Worm (Caenorhabditis elegans) whole organism, L4/young adult: ENCODE results near the gene timm-17B.1.
A peak's percentile ranks its signal among the peaks of the same experiment; 100 is the strongest.

Experiments
- W03F9.2 ChIP-seq: fragments of 150-350 bp; optimal IDR thresholded peaks from 2 replicates; lab custom pipeline; 2014; ENCODE audit warnings: missing biosample characterization, missing genetic modification characterization
- dao-5 ChIP-seq: sonication (generic microtip); optimal IDR thresholded peaks from 2 replicates; lab custom pipeline; 2016; ENCODE audit warnings: missing genotype, missing genetic modification characterization, moderate library complexity, missing compliant biosample characterization
- him-1 ChIP-seq: sonication (generic microtip); optimal IDR thresholded peaks from 2 replicates; lab custom pipeline; 2016; ENCODE audit warnings: missing genotype, missing genetic modification reagents, missing genetic modification characterization, missing compliant biosample characterization

timm-17B.1 gene

DNA sequence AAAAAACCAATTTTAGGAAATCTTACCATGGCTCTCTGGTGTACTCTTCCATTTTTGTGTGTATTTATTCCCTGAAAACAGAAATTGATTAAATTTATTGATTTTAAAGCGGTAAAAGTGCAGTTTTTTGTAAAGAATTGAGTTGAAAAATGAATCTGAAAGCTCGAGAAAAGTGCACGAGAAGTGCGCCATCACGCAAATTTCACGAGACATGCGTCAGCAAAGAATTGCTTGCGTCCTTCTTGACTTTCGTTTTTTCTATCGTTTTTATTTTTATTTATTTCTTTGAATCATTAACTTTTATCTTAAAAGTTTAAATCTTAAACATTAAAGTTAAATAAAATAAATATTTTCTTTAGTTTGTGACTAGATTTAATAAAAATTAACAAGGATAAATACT, at the start of gene timm-17B.1:
Gene timm-17B.1 (minus strand): TSS at position 71 of the 400 bp plus-strand sequence.
- TF ChIP-seq W03F9.2 (tag; lab: Kevin White, UChicago): peak; percentile 96
- TF ChIP-seq him-1 (tag; lab: Kevin White, UChicago): peak; percentile 10
- no peak for TF ChIP-seq dao-5

DNA sequence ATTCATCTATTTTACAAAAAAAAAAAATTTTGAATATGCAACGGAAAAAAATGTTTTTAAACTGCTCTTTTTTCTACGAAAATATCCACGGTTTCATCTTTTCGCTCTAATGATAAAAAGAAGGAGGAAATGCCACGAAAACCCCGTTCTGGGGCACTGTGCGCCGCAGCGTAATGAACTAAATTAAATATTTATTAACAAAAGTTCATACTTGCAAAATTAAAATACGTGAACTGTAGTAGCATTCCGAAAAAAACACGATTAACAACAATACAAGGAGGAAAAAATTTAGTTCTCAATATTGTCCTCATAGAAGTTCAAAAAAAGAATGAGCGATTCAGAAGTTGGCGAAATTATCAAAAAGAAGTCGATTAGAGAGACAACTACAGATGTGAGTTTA, 44.2 kb upstream of the timm-17B.1 start, which contains the start of gene R11E3.1:
Gene R11E3.1 (plus strand): TSS at position 301 of the 400 bp plus-strand sequence.
- TF ChIP-seq dao-5: no peak
- TF ChIP-seq him-1 (tag; lab: Kevin White, UChicago): no peak
- TF ChIP-seq W03F9.2 (tag; lab: Kevin White, UChicago): no peak

DNA sequence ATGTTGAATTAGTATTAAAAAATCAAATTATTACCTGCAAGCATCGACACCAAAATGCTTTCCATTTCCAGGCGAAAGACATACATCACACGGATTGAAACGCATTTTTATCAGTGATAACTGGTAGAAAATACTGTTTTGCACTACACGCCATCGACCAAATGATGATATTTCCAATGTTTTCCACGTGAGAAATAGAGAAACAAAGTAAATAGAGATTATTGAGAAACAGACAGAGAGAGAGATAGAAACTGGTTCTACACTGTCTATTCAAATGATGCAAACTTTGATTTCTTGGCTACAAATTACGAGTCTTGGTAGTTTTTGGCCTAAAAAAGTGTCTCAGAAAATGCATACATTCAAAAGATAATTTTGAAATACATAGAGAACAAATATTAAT, 43.0 kb upstream of the timm-17B.1 start, which contains the start of gene nhr-104:
Gene nhr-104 (minus strand): TSS at position 361 of the 400 bp plus-strand sequence.
- TF ChIP-seq him-1 (tag; lab: Kevin White, UChicago): no peak
- TF ChIP-seq dao-5: no peak
- TF ChIP-seq W03F9.2 (tag; lab: Kevin White, UChicago): no peak

DNA sequence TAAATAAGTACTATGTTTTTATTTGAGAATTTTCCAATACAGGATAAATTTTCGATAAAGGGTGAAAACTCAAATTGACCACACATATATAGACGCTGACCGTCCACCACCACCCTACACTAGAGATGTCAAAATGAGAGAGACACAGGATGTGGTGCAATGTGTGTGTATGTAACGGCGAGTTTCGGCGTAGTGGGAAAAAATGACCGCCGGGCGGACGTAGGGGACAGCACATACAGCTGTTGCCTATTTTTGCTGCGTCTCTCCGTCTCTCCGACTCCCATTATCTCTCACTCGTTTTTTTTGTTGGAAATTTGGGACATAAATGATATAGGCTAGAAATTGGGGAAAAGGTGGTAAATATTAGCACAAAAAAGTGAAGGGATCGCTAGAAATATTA, 35.8 kb upstream of the timm-17B.1 start:
- no peak for TF ChIP-seq him-1 (tag; lab: Kevin White, UChicago)
- TF ChIP-seq dao-5: no peak
- no peak for TF ChIP-seq W03F9.2 (tag; lab: Kevin White, UChicago)

DNA sequence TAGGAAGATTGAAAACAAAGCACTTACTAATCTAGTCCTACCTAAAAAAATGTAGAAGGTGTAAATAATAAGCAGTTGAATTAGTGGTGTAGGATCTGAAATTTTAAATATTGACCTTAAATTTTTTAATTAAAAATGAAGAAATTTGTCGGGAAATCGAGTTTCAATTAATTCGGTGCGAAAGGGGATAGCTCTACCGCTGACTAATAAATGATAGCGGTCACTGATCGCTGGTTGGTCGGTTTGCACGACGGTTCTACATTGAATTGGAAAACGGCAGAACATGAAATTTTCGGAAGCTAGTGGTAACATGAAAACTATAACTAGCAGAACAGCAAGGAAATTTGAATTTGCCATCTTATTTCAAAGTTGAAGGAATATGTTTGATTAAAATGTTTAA, 34.8 kb upstream of the timm-17B.1 start, which contains the start of gene set-15:
Gene set-15 (minus strand): TSS at position 101 of the 400 bp plus-strand sequence.
- TF ChIP-seq dao-5 (no peak), him-1 (tag; lab: Kevin White, UChicago) (no peak), W03F9.2 (tag; lab: Kevin White, UChicago) (no peak)

DNA sequence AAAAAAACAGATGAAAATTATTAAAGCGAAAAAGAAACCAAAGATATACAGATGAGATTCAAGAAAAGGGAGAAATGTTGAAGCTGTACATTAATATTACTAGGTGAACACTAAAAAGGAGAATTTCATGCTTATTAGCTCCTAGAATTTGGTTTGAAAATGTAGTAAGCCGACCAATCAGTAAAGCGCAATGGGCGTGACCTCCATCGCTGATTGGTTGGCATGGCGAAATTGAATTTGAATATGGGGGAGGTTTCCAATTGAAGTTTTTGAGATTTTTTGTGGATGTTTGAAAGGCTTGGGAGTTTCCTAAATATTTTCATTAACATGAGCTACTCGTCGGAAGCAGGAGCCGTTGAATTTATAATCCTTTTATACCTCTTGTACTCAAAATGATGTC, 31.2 kb upstream of the timm-17B.1 start:
- no peak for TF ChIP-seq dao-5
- TF ChIP-seq W03F9.2 (tag; lab: Kevin White, UChicago): no peak
- no peak for TF ChIP-seq him-1 (tag; lab: Kevin White, UChicago)

DNA sequence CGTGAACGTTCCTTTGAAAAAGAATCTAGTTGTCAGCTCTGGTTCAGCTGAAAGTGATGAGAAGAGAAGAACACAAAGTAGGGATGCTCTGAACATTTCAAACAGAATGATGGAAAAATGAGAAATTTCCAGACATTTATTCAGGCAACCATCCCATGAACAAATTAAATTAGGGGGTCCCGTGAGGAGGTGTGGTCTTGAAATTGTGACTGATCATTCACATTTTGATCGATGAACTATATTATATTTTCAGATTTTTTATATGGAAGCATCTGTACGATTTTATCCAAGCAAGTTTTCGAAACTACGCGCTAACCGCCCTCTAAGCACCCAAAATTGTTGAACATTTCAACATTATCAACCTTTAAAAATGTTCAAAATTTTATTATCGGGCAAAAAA, 30.7 kb upstream of the timm-17B.1 start, which contains the start of gene R11E3.19:
Gene R11E3.19 (minus strand): TSS at position 101 of the 400 bp plus-strand sequence.
- TF ChIP-seq W03F9.2 (tag; lab: Kevin White, UChicago): no peak
- TF ChIP-seq dao-5: no peak
- no peak for TF ChIP-seq him-1 (tag; lab: Kevin White, UChicago)

DNA sequence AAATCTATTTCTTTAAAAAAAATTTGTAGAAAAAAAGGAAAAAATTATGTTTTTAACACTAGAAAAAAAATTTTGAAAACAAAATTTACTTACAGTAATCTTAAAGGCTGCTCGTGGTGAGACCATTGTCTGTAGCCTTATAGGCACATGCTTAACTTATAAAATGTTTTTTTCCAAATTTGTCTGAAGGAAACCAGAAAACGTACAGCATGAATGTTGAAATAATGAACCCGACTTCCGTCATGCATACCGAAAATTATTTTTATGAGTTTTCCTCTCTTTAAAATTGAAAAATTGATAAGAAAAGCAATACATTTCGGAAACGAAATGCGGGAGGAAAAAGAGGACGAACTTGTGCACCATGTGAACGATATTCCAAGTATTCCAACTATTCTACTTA, 26.5 kb upstream of the timm-17B.1 start, which contains the start of gene R11E3.2:
Gene R11E3.2 (plus strand): TSS at position 301 of the 400 bp plus-strand sequence.
- TF ChIP-seq dao-5: no peak

DNA sequence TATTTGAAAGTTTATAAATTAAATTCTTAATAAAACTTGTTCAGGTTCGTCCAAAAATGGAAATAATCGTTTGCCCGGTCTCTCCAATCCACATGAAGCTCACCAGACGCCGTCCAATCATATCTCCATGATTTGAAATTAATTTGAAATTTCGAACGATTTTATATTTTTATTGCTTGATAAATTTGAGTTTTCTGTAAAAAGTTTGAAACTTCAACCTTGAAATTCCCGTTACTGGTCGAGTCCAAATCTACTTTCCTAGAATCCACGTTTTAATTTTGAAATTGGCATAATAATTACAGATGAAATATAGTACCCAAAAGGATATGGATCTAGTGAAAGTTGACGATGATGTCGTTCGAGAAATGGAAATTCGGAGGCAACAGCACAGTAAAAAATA, 19.1 kb upstream of the timm-17B.1 start, which contains the start of gene npp-26:
Gene npp-26 (plus strand): TSS at position 301 of the 400 bp plus-strand sequence.
- no peak for TF ChIP-seq W03F9.2 (tag; lab: Kevin White, UChicago)
- no peak for TF ChIP-seq dao-5
- no peak for TF ChIP-seq him-1 (tag; lab: Kevin White, UChicago)

DNA sequence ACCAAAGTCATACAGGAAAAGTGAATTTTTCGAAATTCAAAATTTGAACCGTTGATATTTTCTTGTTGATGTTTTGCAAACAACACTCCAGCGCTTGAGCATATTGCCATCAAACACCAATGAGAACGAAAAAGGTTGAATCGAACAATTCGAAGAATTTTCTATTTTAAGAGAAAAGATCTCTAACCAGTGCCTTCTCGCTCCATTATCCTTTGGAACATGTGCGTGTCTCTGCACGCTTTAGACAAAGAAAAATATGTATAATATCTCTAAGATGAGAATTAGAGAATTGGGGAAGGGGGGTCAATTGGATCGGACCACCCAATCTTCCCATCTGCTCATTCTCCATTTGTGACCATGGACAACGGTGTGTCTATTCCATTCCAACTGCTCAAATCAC, 18.6 kb upstream of the timm-17B.1 start, which contains the start of gene Y17G9B.2:
Gene Y17G9B.2 (plus strand): TSS at position 301 of the 400 bp plus-strand sequence.
- no peak for TF ChIP-seq W03F9.2 (tag; lab: Kevin White, UChicago)
- TF ChIP-seq him-1 (tag; lab: Kevin White, UChicago): no peak
- TF ChIP-seq dao-5: no peak

DNA sequence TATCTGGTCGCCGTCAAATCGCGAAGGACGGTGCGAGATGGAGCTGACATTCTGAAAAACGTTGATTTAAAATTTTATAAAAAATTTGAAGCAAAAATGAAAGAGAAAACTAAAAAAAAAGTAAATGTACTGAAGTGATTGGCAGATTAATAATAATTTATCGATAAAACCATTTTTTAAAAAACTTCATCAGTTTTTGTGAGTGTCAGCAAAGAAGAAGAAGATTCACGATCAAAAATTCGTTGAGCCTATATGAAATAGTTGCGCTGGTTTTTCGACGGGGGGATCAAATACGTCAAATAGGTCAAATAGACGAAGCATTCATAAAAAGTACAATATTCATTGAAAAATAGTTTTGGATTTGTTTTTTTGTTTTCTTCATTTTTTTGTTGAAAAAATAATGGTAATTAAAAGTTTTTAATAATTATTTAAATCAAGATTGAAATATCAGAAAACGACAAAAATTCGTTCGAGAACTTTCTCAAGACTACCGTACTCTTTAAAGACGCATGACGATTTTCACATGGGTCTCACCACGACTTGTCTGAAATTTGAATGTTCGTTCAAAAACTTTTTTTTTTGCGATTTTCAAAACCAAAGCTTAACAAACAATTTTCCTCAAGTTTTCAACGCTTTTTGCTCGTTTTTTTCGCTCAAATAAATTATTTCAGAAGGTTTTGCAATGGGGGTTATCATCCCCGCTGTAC, 15.2 kb upstream of the timm-17B.1 start, which contains the start of the genes memi-1 and cyp-31A3:
Gene memi-1 (minus strand): TSS at position 51 of the 707 bp plus-strand sequence.
Gene cyp-31A3 (plus strand): TSS at position 672 of the 707 bp plus-strand sequence.
- TF ChIP-seq W03F9.2 (tag; lab: Kevin White, UChicago): no peak
- no peak for TF ChIP-seq him-1 (tag; lab: Kevin White, UChicago)
- TF ChIP-seq dao-5: no peak

DNA sequence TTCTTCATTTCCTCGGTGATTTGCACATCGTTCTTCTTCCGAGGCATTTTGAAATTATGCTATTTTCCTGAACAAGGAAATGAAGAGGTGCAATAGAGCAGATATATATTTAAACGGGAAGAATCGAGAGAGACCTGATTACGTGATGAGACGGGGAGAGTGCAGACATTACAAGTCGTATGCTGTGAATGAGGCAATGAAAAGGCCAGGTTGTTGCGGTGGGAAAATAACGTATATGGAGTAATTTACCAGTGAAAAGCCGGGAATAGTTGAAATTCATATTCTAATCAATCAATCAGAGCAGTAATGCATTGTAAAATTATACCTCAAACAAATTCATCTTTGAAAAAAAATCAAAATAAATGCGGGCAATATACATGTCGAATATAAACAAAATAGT, 13.4 kb upstream of the timm-17B.1 start, which contains the start of gene Y17G9B.8:
Gene Y17G9B.8 (minus strand): TSS at position 182 of the 400 bp plus-strand sequence.
- TF ChIP-seq dao-5 (no peak), W03F9.2 (tag; lab: Kevin White, UChicago) (no peak), him-1 (tag; lab: Kevin White, UChicago) (no peak)

DNA sequence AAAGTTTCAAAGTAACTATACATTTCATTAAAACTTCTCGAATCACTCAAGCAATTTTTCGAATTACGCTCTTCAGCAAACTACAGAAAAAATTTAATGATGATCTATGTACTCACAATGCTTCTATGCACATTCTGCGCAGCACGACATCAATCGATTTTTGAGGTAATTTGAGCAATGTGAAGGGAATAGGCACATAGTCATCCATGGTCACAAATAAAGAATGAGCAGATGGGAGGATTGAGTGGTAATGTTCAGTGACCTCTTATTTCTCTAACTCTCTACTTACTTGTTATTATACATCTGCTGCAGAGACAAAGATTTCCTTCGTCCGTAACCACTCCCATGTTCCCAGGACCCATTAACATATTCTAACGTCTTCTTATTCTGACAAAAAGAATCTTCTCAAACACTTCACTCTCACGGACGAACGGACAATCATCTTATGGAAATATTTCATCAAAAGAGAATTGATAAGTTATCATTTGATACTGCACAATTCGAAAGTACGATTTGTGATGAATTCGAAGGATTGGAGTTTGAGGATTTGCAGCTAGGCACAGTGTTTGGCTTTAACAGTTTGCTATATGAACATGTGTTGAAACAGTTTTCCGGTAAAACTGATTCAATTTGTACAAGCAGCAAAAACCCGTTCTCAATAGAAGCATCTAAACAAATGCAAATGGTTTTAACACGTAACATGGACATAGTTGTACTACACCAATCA, 10.8 kb upstream of the timm-17B.1 start, which contains the start of the genes fbxb-77 and Y17G9B.11:
Gene fbxb-77 (minus strand): TSS at position 229 of the 727 bp plus-strand sequence.
Gene Y17G9B.11 (plus strand): TSS at position 677 of the 727 bp plus-strand sequence.
- TF ChIP-seq W03F9.2 (tag; lab: Kevin White, UChicago): no peak
- TF ChIP-seq him-1 (tag; lab: Kevin White, UChicago): no peak
- TF ChIP-seq dao-5: no peak
